Fruit fly (Drosophila melanogaster): ENCODE results near the gene Sqor.

Gene Sqor

DNA sequence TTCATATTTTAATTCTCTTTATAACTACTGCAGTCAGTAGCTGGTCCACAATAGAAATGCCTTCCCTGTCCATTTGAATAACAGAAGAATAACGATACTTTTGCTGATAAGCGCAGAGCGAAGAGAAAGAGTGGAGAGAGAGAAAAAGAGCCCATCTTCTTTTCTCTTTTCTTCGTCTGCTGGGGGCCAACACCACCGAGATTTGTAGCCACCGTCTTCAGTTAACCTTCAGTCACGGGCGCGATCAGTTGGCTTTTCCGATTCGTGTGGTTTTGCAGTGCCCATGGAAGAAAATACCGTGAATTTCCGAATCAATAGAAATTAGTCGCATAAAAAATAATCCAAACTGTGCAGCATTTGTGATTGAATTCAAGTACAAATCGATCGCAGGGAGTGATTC, 23.5 kb downstream of the Sqor start, which contains the start of gene CG1273:
TSS of gene CG1273 (plus strand) at position 218 of the 400 bp plus-strand sequence.
- TF ChIP-seq h (optimal IDR thresholded peaks at IDR 0.05): no peak
- TF ChIP-seq Myc (optimal IDR thresholded peaks at IDR 0.05): no peak
- no peak for TF ChIP-seq Sin3A (optimal IDR thresholded peaks at IDR 0.05)
- no peak for TF ChIP-seq psq (optimal IDR thresholded peaks at IDR 0.05)
- no peak for TF ChIP-seq insv (optimal IDR thresholded peaks at IDR 0.05)
- no peak for TF ChIP-seq ttk (optimal IDR thresholded peaks at IDR 0.05)

DNA sequence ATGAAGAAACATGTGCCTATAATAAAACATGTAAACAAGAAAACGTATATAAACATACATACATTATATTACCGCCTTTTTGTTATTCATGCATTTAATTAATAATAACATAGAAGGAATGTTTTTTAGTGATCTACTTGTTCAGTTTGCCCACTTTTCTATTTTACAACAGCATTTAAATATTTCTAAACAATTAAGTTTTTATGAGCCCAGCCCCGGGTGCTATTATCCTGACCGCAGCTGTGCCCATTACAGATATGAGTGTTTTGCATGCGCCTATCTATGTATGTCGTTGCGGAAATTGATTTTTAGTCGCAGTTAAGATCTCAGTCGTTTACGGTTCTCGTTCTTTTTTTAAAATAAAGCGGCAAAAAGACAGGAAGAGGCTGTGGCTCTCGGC, 25.0 kb downstream of the Sqor start:
- no peak for TF ChIP-seq ttk (optimal IDR thresholded peaks at IDR 0.05)
- no peak for TF ChIP-seq h (optimal IDR thresholded peaks at IDR 0.05)

DNA sequence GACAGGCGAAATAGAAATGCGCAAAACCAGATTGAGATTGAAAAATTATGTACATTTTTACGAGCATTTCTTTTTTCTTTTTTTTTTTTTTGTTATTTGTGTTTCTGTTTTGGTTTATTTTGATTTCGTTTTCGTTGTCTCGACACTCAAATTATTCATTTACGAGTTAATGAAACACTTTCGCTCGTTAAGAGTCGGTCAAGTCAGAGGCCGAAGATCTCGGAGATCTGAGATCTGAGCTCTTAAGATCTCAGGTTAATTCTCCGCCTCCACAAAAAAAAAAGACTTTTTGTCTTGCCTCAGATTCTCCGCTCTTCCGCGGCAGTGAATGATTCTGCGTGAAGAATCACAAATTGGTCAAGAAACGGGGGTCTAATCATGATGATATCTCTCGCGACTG, 25.9 kb downstream of the Sqor start:
- TF ChIP-seq psq (optimal IDR thresholded peaks at IDR 0.05) (no peak), h (optimal IDR thresholded peaks at IDR 0.05) (no peak), ttk (optimal IDR thresholded peaks at IDR 0.05) (no peak), Myc (optimal IDR thresholded peaks at IDR 0.05) (no peak), insv (optimal IDR thresholded peaks at IDR 0.05) (no peak), Sin3A (optimal IDR thresholded peaks at IDR 0.05) (no peak)

DNA sequence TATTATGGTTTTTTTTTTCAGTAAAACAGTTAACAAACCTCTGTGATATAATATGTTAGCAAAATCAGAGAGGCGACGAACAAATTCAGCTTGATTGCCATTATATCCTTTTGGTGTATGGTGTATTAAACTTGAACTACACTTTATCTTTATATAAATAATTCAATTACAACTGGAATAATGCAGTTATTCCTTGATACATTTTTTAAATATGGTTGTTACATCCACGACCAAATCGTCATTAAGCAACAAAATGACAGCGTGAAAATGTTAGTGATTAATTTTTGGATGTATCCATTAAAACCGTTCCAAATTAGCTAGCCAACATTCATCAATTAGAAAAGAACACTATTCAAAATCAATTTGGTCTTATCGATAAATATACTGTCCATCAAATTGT, 27.4 kb downstream of the Sqor start, which contains the start of gene CG33764:
TSS of gene CG33764 (minus strand) at position 101 of the 400 bp plus-strand sequence.
- TF ChIP-seq insv (optimal IDR thresholded peaks at IDR 0.05): no peak
- TF ChIP-seq ttk (optimal IDR thresholded peaks at IDR 0.05): no peak
- no peak for TF ChIP-seq psq (optimal IDR thresholded peaks at IDR 0.05)
- TF ChIP-seq Sin3A (optimal IDR thresholded peaks at IDR 0.05): no peak
- TF ChIP-seq h (optimal IDR thresholded peaks at IDR 0.05): no peak
- TF ChIP-seq Myc (optimal IDR thresholded peaks at IDR 0.05): no peak

DNA sequence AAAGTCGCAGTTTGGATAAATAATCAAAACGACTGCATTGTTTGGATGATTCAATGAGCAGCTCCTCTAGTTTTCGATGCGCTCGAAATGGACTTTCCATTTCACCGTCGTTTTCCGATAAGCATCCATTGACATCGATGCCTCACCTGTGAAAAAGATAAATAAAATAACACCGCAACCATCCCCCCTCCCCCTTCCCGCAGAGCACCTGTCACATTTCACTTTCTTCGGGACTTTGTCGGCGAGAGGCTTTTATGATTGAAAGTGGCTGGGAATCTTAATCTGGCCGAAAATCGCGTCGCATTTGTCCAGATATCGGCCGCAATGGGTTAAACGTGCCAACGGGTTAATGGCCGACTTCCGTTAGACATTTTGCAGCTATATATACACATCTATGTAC, 29.2 kb downstream of the Sqor start:
- no peak for TF ChIP-seq ttk (optimal IDR thresholded peaks at IDR 0.05)
- no peak for TF ChIP-seq h (optimal IDR thresholded peaks at IDR 0.05)
- TF ChIP-seq insv (optimal IDR thresholded peaks at IDR 0.05): no peak
- no peak for TF ChIP-seq Myc (optimal IDR thresholded peaks at IDR 0.05)
- no peak for TF ChIP-seq psq (optimal IDR thresholded peaks at IDR 0.05)
- no peak for TF ChIP-seq Sin3A (optimal IDR thresholded peaks at IDR 0.05)

DNA sequence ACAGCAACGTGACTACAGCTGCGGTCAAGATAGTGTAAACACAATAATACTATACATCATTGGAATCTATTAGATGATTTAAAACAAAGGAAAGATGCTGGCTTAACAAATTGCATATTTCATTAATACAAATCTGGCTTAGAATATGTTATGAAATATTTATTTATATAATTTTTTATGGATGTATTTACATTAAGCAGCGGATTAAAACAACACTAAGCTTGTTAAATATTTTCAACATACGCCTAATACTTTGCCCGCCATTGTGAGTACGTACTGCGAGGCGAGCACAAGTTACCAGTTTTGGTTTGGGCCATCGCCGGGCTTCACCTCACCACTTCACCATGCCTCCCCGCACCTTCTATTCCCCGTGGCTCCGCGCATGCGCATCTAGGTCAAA, 29.9 kb downstream of the Sqor start:
- TF ChIP-seq ttk (optimal IDR thresholded peaks at IDR 0.05): no peak

DNA sequence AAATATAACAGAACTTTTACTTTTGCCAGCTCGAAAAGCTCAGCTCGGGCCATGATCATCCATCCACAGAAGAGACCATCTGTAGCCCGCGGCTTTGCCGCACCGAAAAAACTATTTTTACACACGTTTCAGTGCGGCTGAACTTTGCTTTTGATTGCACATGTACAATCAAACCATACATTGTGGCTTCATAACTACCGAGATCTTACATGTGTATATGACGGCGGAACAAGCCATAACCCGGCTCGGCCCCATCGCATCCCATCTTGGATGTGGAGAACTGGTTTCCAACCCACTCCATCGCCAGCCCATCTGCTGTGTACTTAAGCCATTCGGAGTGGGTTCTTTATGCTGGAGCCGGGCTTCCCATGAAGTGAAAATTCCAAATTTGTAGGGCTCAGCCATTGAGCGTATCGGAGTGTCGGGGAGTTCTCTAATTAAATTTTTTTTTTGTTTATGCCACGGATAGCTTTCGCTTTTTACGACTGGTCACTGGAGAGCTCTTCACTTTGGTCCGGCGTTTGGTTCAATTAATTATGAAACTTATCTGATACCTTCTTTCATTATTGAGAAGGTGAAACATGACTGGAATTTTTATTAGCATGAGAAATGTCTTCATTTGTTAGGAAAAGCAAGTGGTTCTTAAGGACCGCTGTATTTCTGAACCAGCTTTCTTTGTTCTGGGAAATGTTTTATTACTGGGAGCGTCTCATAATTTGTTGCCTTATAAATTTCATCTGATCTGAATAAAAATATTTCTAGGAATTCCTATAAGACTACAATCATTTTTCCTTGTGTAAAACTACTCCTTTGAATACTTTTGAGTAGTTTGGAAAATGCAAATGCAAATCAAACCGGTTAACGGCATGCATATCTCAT, 31.2 kb downstream of the Sqor start:
- TF ChIP-seq ttk (optimal IDR thresholded peaks at IDR 0.05) (no peak), insv (optimal IDR thresholded peaks at IDR 0.05) (no peak), Myc (optimal IDR thresholded peaks at IDR 0.05) (no peak), psq (optimal IDR thresholded peaks at IDR 0.05) (no peak), Sin3A (optimal IDR thresholded peaks at IDR 0.05) (no peak), h (optimal IDR thresholded peaks at IDR 0.05) (no peak)

DNA sequence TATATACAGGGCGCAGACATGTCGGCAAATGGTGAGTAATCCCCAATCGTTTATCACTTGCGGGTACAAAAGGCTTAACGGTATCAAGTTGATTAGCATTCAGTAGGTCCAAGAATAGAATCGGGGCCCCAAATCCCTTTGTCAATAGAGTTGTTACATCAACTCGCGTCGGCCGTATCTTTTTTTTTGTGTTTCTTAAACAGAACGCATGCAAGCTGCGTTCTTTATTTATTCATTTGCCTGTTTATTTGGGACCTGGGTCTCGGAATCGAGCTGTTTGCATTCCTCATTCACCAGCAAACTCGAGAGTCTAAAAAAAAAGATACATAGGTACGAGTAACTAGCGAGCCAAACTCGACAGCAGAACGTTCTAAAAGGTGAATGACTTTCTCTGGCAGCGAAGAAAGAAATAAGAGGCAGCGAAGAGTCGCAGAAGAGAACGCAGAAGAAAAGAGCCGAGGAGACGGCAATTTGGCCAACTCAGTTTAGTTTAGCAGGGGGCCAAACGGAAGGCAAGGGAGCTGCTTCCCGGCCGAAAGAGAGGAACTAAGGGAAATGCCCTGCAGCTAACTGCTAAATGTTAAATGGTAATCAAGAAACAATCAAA, 32.3 kb downstream of the Sqor start:
- no peak for TF ChIP-seq insv (optimal IDR thresholded peaks at IDR 0.05)
- TF ChIP-seq ttk (optimal IDR thresholded peaks at IDR 0.05): no peak
- TF ChIP-seq psq (optimal IDR thresholded peaks at IDR 0.05): no peak
- TF ChIP-seq Myc (optimal IDR thresholded peaks at IDR 0.05): no peak
- no peak for TF ChIP-seq h (optimal IDR thresholded peaks at IDR 0.05)
- TF ChIP-seq Sin3A (optimal IDR thresholded peaks at IDR 0.05): no peak

DNA sequence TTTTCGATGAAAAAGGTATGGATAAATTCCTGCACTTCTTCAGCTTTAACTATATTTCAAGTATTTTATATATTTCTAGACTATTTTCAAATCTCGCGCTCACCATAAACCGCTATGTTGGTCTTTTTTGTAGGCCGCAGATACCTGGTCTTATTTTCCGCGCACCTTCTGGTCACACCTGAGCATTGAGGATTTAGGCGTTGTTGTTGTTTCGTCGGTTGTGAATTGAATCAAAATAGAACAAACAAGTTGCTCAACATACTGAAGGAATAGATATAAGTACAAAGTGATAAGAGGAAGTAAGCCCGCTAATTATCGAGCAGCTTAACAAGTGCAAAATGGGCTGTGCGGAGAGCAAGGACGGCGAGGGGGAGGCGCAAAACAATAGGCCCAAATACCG, 37.8 kb downstream of the Sqor start, which contains the start of gene Ctl1:
TSS of gene Ctl1 (plus strand) at position 167 of the 400 bp plus-strand sequence.
- TF ChIP-seq h (optimal IDR thresholded peaks at IDR 0.05) (no peak), ttk (optimal IDR thresholded peaks at IDR 0.05) (no peak), Sin3A (optimal IDR thresholded peaks at IDR 0.05) (no peak), psq (optimal IDR thresholded peaks at IDR 0.05) (no peak), insv (optimal IDR thresholded peaks at IDR 0.05) (no peak), Myc (optimal IDR thresholded peaks at IDR 0.05) (no peak)

DNA sequence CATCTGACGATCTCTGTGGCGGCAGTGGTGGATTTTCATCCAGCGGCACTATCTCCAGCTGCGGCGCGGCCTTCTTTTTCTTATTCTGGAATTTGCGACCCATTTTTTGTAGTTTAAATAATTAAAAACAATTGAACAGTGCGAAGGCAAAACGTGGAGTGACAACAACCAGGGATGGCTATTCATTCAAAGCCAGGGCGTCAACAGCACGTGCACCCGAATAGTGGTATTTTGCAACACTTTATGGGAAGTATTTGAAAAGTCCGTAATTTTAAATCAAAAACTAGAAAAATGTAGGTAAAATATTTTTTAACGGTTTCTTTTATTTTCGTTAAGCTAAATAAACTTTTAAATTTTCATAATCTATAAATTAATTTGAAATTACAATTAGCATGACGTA, 42.7 kb downstream of the Sqor start, which contains the start of gene CG11583:
TSS of gene CG11583 (minus strand) at position 191 of the 400 bp plus-strand sequence.
- TF ChIP-seq Myc (optimal IDR thresholded peaks at IDR 0.05): no peak
- no peak for TF ChIP-seq insv (optimal IDR thresholded peaks at IDR 0.05)
- TF ChIP-seq Sin3A (optimal IDR thresholded peaks at IDR 0.05): no peak
- TF ChIP-seq psq (optimal IDR thresholded peaks at IDR 0.05): no peak
- no peak for TF ChIP-seq h (optimal IDR thresholded peaks at IDR 0.05)
- TF ChIP-seq ttk (optimal IDR thresholded peaks at IDR 0.05): no peak

DNA sequence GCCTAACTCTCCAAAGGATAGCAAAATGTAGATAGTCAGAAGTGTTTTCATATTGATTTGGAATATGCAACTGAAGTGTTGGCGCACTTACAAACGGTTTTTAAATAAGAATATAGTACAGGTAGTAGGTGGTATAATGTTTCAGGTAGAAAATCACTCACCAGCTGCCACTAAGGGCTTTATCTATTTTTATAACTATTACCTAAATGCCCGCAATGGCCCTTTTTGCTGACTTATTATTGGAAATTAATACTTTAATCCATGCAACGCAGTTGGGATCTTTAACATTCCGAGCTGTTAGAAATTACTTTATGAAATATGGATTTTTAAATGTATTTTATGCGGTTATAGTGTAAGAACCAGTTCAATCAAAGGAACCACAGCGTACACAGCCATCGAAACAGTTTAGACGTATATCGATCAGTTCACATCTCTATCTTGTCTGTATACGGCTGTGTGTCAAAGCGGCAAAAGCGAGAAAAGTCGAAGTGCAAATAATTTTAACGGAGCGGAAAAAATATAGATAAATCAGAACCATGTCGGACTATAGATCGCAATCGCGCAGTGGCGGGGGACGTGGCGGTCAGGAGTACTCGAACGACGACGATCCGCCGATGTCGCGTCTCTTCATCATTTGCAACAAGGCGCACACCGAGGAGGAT, 43.6 kb downstream of the Sqor start, which contains the start of the genes srw and CG1316:
TSS of gene srw (minus strand) at position 51 of the 662 bp plus-strand sequence.
TSS of gene CG1316 (plus strand) at position 424 of the 662 bp plus-strand sequence.
- TF ChIP-seq psq (optimal IDR thresholded peaks at IDR 0.05) (no peak), insv (optimal IDR thresholded peaks at IDR 0.05) (no peak), Sin3A (optimal IDR thresholded peaks at IDR 0.05) (no peak), Myc (optimal IDR thresholded peaks at IDR 0.05) (no peak), ttk (optimal IDR thresholded peaks at IDR 0.05) (no peak), h (optimal IDR thresholded peaks at IDR 0.05) (no peak)

DNA sequence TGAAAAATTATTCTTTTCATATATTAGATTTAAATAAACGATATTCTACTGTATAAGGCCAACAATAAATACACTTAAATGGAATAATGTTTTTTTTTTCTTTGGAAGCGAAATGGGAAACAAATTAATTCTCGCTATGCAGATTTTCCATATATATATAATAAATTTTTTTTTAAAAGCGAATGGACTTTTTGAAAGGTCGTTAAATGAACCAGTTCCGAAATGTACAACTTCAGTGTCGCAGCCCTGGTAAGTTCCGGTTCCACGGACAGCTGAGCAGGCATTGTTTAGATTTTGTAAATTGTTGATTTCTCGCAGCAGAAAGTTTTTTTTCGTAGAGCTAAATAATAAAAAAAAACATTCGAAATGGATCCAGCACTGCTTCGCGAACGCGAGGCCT, 46.8 kb downstream of the Sqor start, which contains the start of gene TfIIEbeta:
TSS of gene TfIIEbeta (plus strand) at position 255 of the 400 bp plus-strand sequence.
- TF ChIP-seq Myc (optimal IDR thresholded peaks at IDR 0.05) (no peak), Sin3A (optimal IDR thresholded peaks at IDR 0.05) (no peak), h (optimal IDR thresholded peaks at IDR 0.05) (no peak), ttk (optimal IDR thresholded peaks at IDR 0.05) (no peak), insv (optimal IDR thresholded peaks at IDR 0.05) (no peak), psq (optimal IDR thresholded peaks at IDR 0.05) (no peak)

Measured in Kc167 (cell line).